Fruit fly (Drosophila melanogaster) whole organism, embryonic: ENCODE data around the gene CG4455.

ENCODE experiments used
- ATbp ChIP-seq: fragments of 200-800 bp; sonication (Bioruptor generic); optimal IDR thresholded peaks from 2 replicates; lab custom pipeline; 2017; ENCODE audit warnings: missing biosample characterization, mild to moderate bottlenecking, missing genetic modification characterization, missing genetic modification reagents
- Adf1 ChIP-seq: fragments of 200-800 bp; sonication (Bioruptor generic); IDR thresholded peaks from 2 replicates; pipeline ENCODE4 v1.3.6; 2022; ENCODE audit warnings: missing biosample characterization, missing genetic modification characterization
- Awh ChIP-seq: fragments of 200-800 bp; sonication (Bioruptor generic); IDR thresholded peaks from 2 replicates; pipeline ENCODE4, ENCODE4 v1.3.6; 2022; ENCODE audit warnings: missing biosample characterization, missing genetic modification characterization
- Bteb2 ChIP-seq: fragments of 200-800 bp; sonication (Bioruptor generic); optimal IDR thresholded peaks from 2 replicates; lab custom pipeline; 2016; ENCODE audit warnings: missing biosample characterization, missing genetic modification characterization
- CG11093 ChIP-seq: fragments of 200-800 bp; sonication (Bioruptor generic); IDR thresholded peaks from 3 replicates; pipeline ENCODE4 v1.3.6; 2022; ENCODE audit warnings: missing biosample characterization, missing genetic modification characterization
- CG11504 ChIP-seq: fragments of 200-800 bp; sonication (Bioruptor generic); optimal IDR thresholded peaks from 3 replicates; lab custom pipeline; 2019; ENCODE audit warnings: missing biosample characterization, mild to moderate bottlenecking, missing genetic modification characterization, moderate library complexity
- CG11560 ChIP-seq: fragments of 200-800 bp; sonication (Bioruptor generic); IDR thresholded peaks from 3 replicates; pipeline ENCODE4 v1.3.6; 2022; ENCODE audit warnings: missing biosample characterization, missing genetic modification characterization
- CG12219 ChIP-seq: fragments of 200-800 bp; sonication (Bioruptor generic); optimal IDR thresholded peaks from 3 replicates; lab custom pipeline; 2018; ENCODE audit warnings: missing biosample characterization, mild to moderate bottlenecking, missing genetic modification characterization
- CG12236 ChIP-seq: fragments of 200-800 bp; sonication (Bioruptor generic); optimal IDR thresholded peaks from 2 replicates; lab custom pipeline; 2016; ENCODE audit warnings: missing biosample characterization, missing genetic modification characterization
- CG12299 ChIP-seq: fragments of 200-800 bp; sonication (Bioruptor generic); optimal IDR thresholded peaks from 2 replicates; lab custom pipeline; 2018; ENCODE audit warnings: missing biosample characterization, mild to moderate bottlenecking, missing genetic modification characterization
- CG13894 ChIP-seq: fragments of 200-800 bp; sonication (Bioruptor generic); optimal IDR thresholded peaks from 3 replicates; lab custom pipeline; 2018; ENCODE audit warnings: missing biosample characterization, mild to moderate bottlenecking, missing genetic modification characterization, moderate library complexity
- CG14860 ChIP-seq: fragments of 200-800 bp; sonication (Bioruptor generic); IDR thresholded peaks from 3 replicates; pipeline ENCODE4 v1.3.6; 2022; ENCODE audit warnings: missing biosample characterization, missing genetic modification characterization; ENCODE audit not compliant: partially characterized antibody
- CG17802 ChIP-seq: fragments of 200-800 bp; sonication (Bioruptor generic); optimal IDR thresholded peaks from 2 replicates; lab custom pipeline; 2018; ENCODE audit warnings: missing biosample characterization, mild to moderate bottlenecking, missing genetic modification characterization, moderate library complexity
- CG18262 ChIP-seq: fragments of 200-800 bp; optimal IDR thresholded peaks from 3 replicates; lab custom pipeline; 2019; ENCODE audit warnings: missing biosample characterization, mild to moderate bottlenecking, missing genetic modification characterization, moderate library complexity
- CG18764 ChIP-seq: fragments of 200-800 bp; sonication (Bioruptor generic); optimal IDR thresholded peaks from 3 replicates; lab custom pipeline; 2016; ENCODE audit warnings: missing biosample characterization, missing genetic modification characterization
- CG2712 ChIP-seq: fragments of 200-800 bp; optimal IDR thresholded peaks from 3 replicates; lab custom pipeline; 2019; ENCODE audit warnings: missing biosample characterization, mild to moderate bottlenecking, missing genetic modification characterization, moderate library complexity
- CG2889 ChIP-seq: fragments of 200-800 bp; sonication (Bioruptor generic); IDR thresholded peaks from 3 replicates; pipeline ENCODE4 v1.3.6; 2022; ENCODE audit warnings: missing biosample characterization, missing genetic modification characterization
- CG30020 ChIP-seq: fragments of 200-800 bp; optimal IDR thresholded peaks from 2 replicates; lab custom pipeline; 2019; ENCODE audit warnings: missing biosample characterization, mild to moderate bottlenecking, missing genetic modification characterization, moderate library complexity
- CG30431 ChIP-seq: fragments of 200-800 bp; sonication (Bioruptor generic); optimal IDR thresholded peaks from 2 replicates; lab custom pipeline; 2017; ENCODE audit warnings: missing biosample characterization, missing genetic modification characterization
- CG31388 ChIP-seq: fragments of 200-800 bp; sonication (Bioruptor generic); optimal IDR thresholded peaks from 2 replicates; lab custom pipeline; 2016; ENCODE audit warnings: missing biosample characterization, missing genetic modification characterization
- CG32532 ChIP-seq: fragments of 200-800 bp; sonication (Bioruptor generic); IDR thresholded peaks from 2 replicates; pipeline ENCODE4 v1.3.6; 2022; ENCODE audit warnings: missing biosample characterization, missing genetic modification characterization
- CG32772 ChIP-seq: fragments of 200-800 bp; sonication (Bioruptor generic); IDR thresholded peaks from 2 replicates; pipeline ENCODE4 v1.3.6; 2022; ENCODE audit warnings: missing biosample characterization, missing genetic modification characterization
- CG7786 ChIP-seq: fragments of 200-800 bp; sonication (Bioruptor generic); optimal IDR thresholded peaks from 2 replicates; lab custom pipeline; 2016; ENCODE audit warnings: missing biosample characterization, missing genetic modification characterization
- CG7839 ChIP-seq: fragments of 200-800 bp; sonication (Bioruptor generic); optimal IDR thresholded peaks from 3 replicates; lab custom pipeline; 2018; ENCODE audit warnings: missing biosample characterization, mild to moderate bottlenecking, missing genetic modification characterization, moderate library complexity
- CG8388 ChIP-seq: fragments of 200-800 bp; sonication (Bioruptor generic); optimal IDR thresholded peaks from 2 replicates; lab custom pipeline; 2019; ENCODE audit warnings: missing biosample characterization, mild to moderate bottlenecking, missing genetic modification characterization, moderate library complexity
- CG9215 ChIP-seq: fragments of 200-800 bp; sonication (Bioruptor generic); IDR thresholded peaks from 2 replicates; pipeline ENCODE4 v1.3.6; 2022; ENCODE audit warnings: missing biosample characterization, missing genetic modification characterization
- Camta ChIP-seq: fragments of 200-800 bp; sonication (Bioruptor generic); optimal IDR thresholded peaks from 2 replicates; lab custom pipeline; 2016; ENCODE audit warnings: missing biosample characterization, missing genetic modification characterization
- Dbx ChIP-seq: fragments of 200-800 bp; sonication (Bioruptor generic); IDR thresholded peaks from 3 replicates; pipeline ENCODE4 v1.3.6; 2022; ENCODE audit warnings: missing biosample characterization, missing genetic modification characterization
- ERR ChIP-seq: fragments of 200-800 bp; sonication (Bioruptor generic); optimal IDR thresholded peaks from 2 replicates; lab custom pipeline; 2016; ENCODE audit warnings: missing biosample characterization, missing genetic modification characterization
- Kr ChIP-seq: fragments of 200-800 bp; sonication (Bioruptor generic); optimal IDR thresholded peaks from 2 replicates; lab custom pipeline; 2017; ENCODE audit warnings: missing biosample characterization, mild to moderate bottlenecking, missing genetic modification characterization
- NC2β ChIP-seq: fragments of 200-800 bp; sonication (Bioruptor generic); optimal IDR thresholded peaks from 2 replicates; lab custom pipeline; 2016; ENCODE audit warnings: missing biosample characterization, missing genetic modification characterization
- Neu2 ChIP-seq: fragments of 200-800 bp; sonication (Bioruptor generic); optimal IDR thresholded peaks from 3 replicates; lab custom pipeline; 2016; ENCODE audit warnings: missing biosample characterization, missing genetic modification characterization, borderline replicate concordance
- Nf-YB ChIP-seq: fragments of 200-800 bp; sonication (Bioruptor generic); optimal IDR thresholded peaks from 3 replicates; lab custom pipeline; 2019; ENCODE audit warnings: missing biosample characterization, mild to moderate bottlenecking, missing genetic modification characterization, moderate library complexity
- TFAM ChIP-seq: fragments of 200-800 bp; sonication (Bioruptor generic); optimal IDR thresholded peaks from 2 replicates; lab custom pipeline; 2017; ENCODE audit warnings: missing biosample characterization, missing genetic modification characterization, inconsistent platforms
- Usf ChIP-seq: fragments of 200-800 bp; sonication (Bioruptor generic); optimal IDR thresholded peaks from 2 replicates; lab custom pipeline; 2017; ENCODE audit warnings: missing genotype, missing biosample characterization, missing genetic modification characterization
- ac ChIP-seq: fragments of 200-800 bp; sonication (Bioruptor generic); optimal IDR thresholded peaks from 3 replicates; lab custom pipeline; 2017; ENCODE audit warnings: missing biosample characterization, mild to moderate bottlenecking, missing genetic modification characterization
- bbx ChIP-seq: fragments of 200-800 bp; sonication (Bioruptor generic); IDR thresholded peaks from 2 replicates; pipeline ENCODE4 v1.3.6; 2022; ENCODE audit warnings: missing biosample characterization, missing genetic modification characterization; ENCODE audit not compliant: partially characterized antibody
- ci ChIP-seq: fragments of 200-800 bp; sonication (Bioruptor generic); IDR thresholded peaks from 3 replicates; pipeline ENCODE4 v1.3.6; 2022; ENCODE audit warnings: missing biosample characterization, missing genetic modification characterization
- ems ChIP-seq: fragments of 200-800 bp; sonication (Bioruptor generic); optimal IDR thresholded peaks from 3 replicates; lab custom pipeline; 2016; ENCODE audit warnings: missing biosample characterization, missing genetic modification characterization
- eve ChIP-seq, 2 experiments: fragments of >200 bp; optimal IDR thresholded peaks; 2 replicates each; lab custom pipeline; 2017; ENCODE audit warnings: missing biosample characterization in 2 of 2, missing genetic modification characterization in 2 of 2
- her ChIP-seq: fragments of 200-800 bp; sonication (Bioruptor generic); optimal IDR thresholded peaks from 2 replicates; lab custom pipeline; 2016; ENCODE audit warnings: missing biosample characterization, missing genetic modification characterization
- p53 ChIP-seq: fragments of 200-800 bp; sonication (Bioruptor generic); optimal IDR thresholded peaks from 2 replicates; lab custom pipeline; 2016; ENCODE audit warnings: missing biosample characterization, missing genetic modification characterization
- sens-2 ChIP-seq: fragments of 200-800 bp; sonication (Bioruptor generic); IDR thresholded peaks from 2 replicates; pipeline ENCODE4 v1.3.6; 2022; ENCODE audit warnings: missing biosample characterization, missing genetic modification characterization
- seq ChIP-seq: fragments of 200-800 bp; sonication (Bioruptor generic); IDR thresholded peaks from 2 replicates; pipeline ENCODE4 v1.3.6; 2022; ENCODE audit warnings: missing biosample characterization, missing genetic modification characterization
- shn ChIP-seq: fragments of 200-800 bp; sonication (Bioruptor generic); optimal IDR thresholded peaks from 3 replicates; lab custom pipeline; 2016; ENCODE audit warnings: missing biosample characterization, missing genetic modification characterization
- sim ChIP-seq: fragments of 200-800 bp; sonication (Bioruptor generic); IDR thresholded peaks from 2 replicates; pipeline ENCODE4 v1.3.6; 2022; ENCODE audit warnings: missing biosample characterization, missing genetic modification characterization
- tio ChIP-seq: fragments of 200-800 bp; sonication (Bioruptor generic); optimal IDR thresholded peaks from 2 replicates; lab custom pipeline; 2017; ENCODE audit warnings: missing biosample characterization, missing genetic modification characterization, inconsistent platforms
- twi ChIP-seq: fragments of 200-800 bp; optimal IDR thresholded peaks from 2 replicates; lab custom pipeline; 2019; ENCODE audit warnings: missing biosample characterization, mild to moderate bottlenecking, missing genetic modification characterization, moderate library complexity
- tx ChIP-seq: fragments of 200-800 bp; sonication (Bioruptor generic); optimal IDR thresholded peaks from 2 replicates; lab custom pipeline; 2016; ENCODE audit warnings: missing biosample characterization, missing genetic modification characterization
- wor ChIP-seq: fragments of 200-800 bp; sonication (Bioruptor generic); IDR thresholded peaks from 2 replicates; pipeline ENCODE4 v1.3.6; 2022; ENCODE audit warnings: missing biosample characterization, missing genetic modification characterization

Gene CG4455

DNA sequence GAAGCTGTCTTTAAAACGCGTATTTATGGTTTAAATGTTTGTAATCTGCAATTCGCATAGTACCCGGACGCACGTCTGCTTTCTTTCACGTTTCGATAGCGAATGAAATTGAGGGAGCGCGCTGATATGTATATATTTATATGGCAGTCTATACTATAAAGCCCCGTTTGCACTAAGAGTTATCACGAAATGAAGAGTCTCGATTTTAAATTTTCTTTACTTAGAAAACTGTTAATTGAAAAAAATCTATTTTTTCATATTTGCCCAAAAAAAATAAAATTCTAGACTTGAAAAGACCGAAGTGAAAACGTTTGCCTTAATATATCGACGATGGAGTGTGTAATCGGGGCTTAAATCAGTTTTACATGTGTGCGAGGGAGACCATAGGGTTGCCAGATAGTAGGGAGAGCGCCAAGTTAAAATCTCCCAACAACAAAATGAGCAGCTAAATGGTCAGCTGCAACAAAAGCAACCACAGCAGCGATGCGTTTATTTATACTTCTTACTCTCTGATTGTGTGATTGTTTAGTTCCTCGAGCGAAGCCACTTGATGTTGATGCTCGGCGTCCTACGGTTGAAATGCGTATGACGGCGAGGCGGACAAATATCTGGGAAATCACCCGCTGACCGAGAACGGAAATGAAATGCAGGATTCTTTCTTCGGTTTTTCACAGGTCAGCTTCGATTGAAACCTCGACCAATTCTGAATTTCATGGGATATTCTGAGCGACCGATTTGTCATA lies 27.0 kb upstream of the CG4455 start, which contains the start of gene cact (continued):
- TF ChIP-seq CG12219 (GFP tag; lab: Kevin White, UChicago): peak; percentile 75
- TF ChIP-seq TFAM (GFP tag; lab: Kevin White, UChicago): peak; percentile 53
- TF ChIP-seq twi (tag; lab: Kevin White, UChicago): peak; percentile 89
- peak; percentile 90 for TF ChIP-seq ERR
- TF ChIP-seq Nf-YB (GFP tag; lab: Kevin White, UChicago): peak; percentile 82
- peak; percentile 92 for TF ChIP-seq CG7839 (tag; lab: Kevin White, UChicago)
- TF ChIP-seq CG9215 (GFP tag; lab: Robert Waterston, UW): peak; percentile 85
- peak; percentile 80 for TF ChIP-seq Usf
- TF ChIP-seq wor (GFP tag; lab: Robert Waterston, UW): peak; percentile 79
- TF ChIP-seq eve (GFP tag; optimal IDR thresholded peaks at IDR 0.05; lab: Kevin White, UChicago): peak in 1 of 2 experiments; percentile 90
- TF ChIP-seq CG7786 (GFP tag; lab: Kevin White, UChicago): peak; percentile 95
- no peak for TF ChIP-seq Kr (GFP tag; lab: Kevin White, UChicago)
- TF ChIP-seq CG12236 (GFP tag; lab: Kevin White, UChicago): peak; percentile 92
- peak; percentile 88 for TF ChIP-seq seq (GFP tag; lab: Robert Waterston, UW)
- peak; percentile 95 for TF ChIP-seq CG13894 (tag; lab: Kevin White, UChicago)
- TF ChIP-seq CG32772 (GFP tag; lab: Robert Waterston, UW): peak; percentile 89
- peak; percentile 69; the same call in 1 of the 2 replicates for TF ChIP-seq sens-2 (GFP tag; lab: Robert Waterston, UW)
- peak; percentile 90 for TF ChIP-seq ems (GFP tag; lab: Kevin White, UChicago)
- peak; percentile 77 for TF ChIP-seq CG31388 (GFP tag; lab: Kevin White, UChicago)
- peak; percentile 89 for TF ChIP-seq ci (GFP tag; lab: Robert Waterston, UW)
- peak; percentile 84 for TF ChIP-seq CG30431 (GFP tag; lab: Kevin White, UChicago)
- TF ChIP-seq Bteb2: peak; percentile 96
- TF ChIP-seq CG2712 (tag; lab: Kevin White, UChicago): peak; percentile 95
- TF ChIP-seq Camta: peak; percentile 87
- TF ChIP-seq Adf1 (GFP tag; lab: Robert Waterston, UW): peak; percentile 65; the same call in 1 of the 2 replicates
- TF ChIP-seq Dbx (GFP tag; lab: Robert Waterston, UW): peak; percentile 91
- no peak for TF ChIP-seq bbx (GFP tag; lab: Robert Waterston, UW)
- TF ChIP-seq shn: peak; percentile 91
- TF ChIP-seq CG14860: no peak
- peak; percentile 95 for TF ChIP-seq tx (GFP tag; lab: Kevin White, UChicago)
- TF ChIP-seq CG18764 (GFP tag; lab: Kevin White, UChicago): peak; percentile 85
- peak; percentile 98 for TF ChIP-seq CG30020
- TF ChIP-seq Neu2 (GFP tag; lab: Kevin White, UChicago): peak; percentile 60
- peak; percentile 94 for TF ChIP-seq CG32532 (GFP tag; lab: Robert Waterston, UW)
- TF ChIP-seq CG18262: peak; percentile 94
- TF ChIP-seq CG12299: peak; percentile 89
- TF ChIP-seq her (GFP tag; lab: Kevin White, UChicago): peak; percentile 90
- peak; percentile 91 for TF ChIP-seq tio
- peak; percentile 93 for TF ChIP-seq CG8388 (GFP tag; lab: Kevin White, UChicago)
- TF ChIP-seq ac (GFP tag; lab: Kevin White, UChicago): peak; percentile 72
- TF ChIP-seq Awh (GFP tag; lab: Robert Waterston, UW): peak; percentile 69
- peak; percentile 83 for TF ChIP-seq p53
- peak; percentile 76 for TF ChIP-seq sim (GFP tag; lab: Robert Waterston, UW)
- TF ChIP-seq CG11093 (GFP tag; lab: Robert Waterston, UW): peak; percentile 77
- TF ChIP-seq CG17802: peak; percentile 100
- TF ChIP-seq ATbp (GFP tag; lab: Kevin White, UChicago): peak; percentile 70
- TF ChIP-seq NC2β (GFP tag; lab: Kevin White, UChicago): peak; percentile 95
- peak; percentile 91 for TF ChIP-seq CG11504 (tag; lab: Kevin White, UChicago)
- TF ChIP-seq CG11560 (tag; lab: Robert Waterston, UW): peak; percentile 70; the same call in 2 of the 3 replicates
- peak; percentile 68; the same call in 2 of the 3 replicates for TF ChIP-seq CG2889 (GFP tag; lab: Robert Waterston, UW)
